Worm (Caenorhabditis elegans): Measurements from ENCODE around the gene T27A10.2.

ce11 chrX:3583436-3583835 lies 2.3 kb upstream of the T27A10.2 start:
- TF ChIP-seq zip-11 (GFP tag; IDR thresholded peaks at IDR 0.05) (no peak), nhr-76 (tag; optimal IDR thresholded peaks at IDR 0.05) (no peak), daf-19 (GFP tag; conservative IDR thresholded peaks at IDR 0.05) (no peak), mep-1 (tag; optimal IDR thresholded peaks at IDR 0.05) (no peak), lin-38 (GFP tag; IDR thresholded peaks at IDR 0.05) (no peak), F49E8.2 (tag; optimal IDR thresholded peaks at IDR 0.05; ENCODE audit: borderline replicate concordance) (no peak), nhr-11 (tag; optimal IDR thresholded peaks at IDR 0.05) (no peak), pha-4 (GFP tag; IDR thresholded peaks at IDR 0.05) (no peak), pha-4 (tag; optimal IDR thresholded peaks at IDR 0.05) (no peak), ceh-82 (tag; optimal IDR thresholded peaks at IDR 0.05) (no peak), lir-3 (tag; optimal IDR thresholded peaks at IDR 0.05) (no peak), snpc-4 (tag; optimal IDR thresholded peaks at IDR 0.05) (no peak), nhr-10 (tag; optimal IDR thresholded peaks at IDR 0.05) (no peak), mxl-3 (GFP tag; optimal IDR thresholded peaks at IDR 0.05) (no peak)
